Worm (Caenorhabditis elegans) whole organism, L1 larva: Measurements from ENCODE around the gene pax-2.

Source experiments
- C04F5.9 ChIP-seq: sonication (generic microtip); optimal IDR thresholded peaks from 2 replicates; lab custom pipeline; 2016; ENCODE audit warnings: missing genetic modification characterization, missing compliant biosample characterization
- F16B12.6 ChIP-seq: fragments of 150-350 bp; optimal IDR thresholded peaks from 2 replicates; lab custom pipeline; 2014; ENCODE audit warnings: missing biosample characterization, missing genetic modification characterization
- Y116A8C.19 ChIP-seq: sonication (generic microtip); optimal IDR thresholded peaks from 2 replicates; lab custom pipeline; 2016; ENCODE audit warnings: missing compliant biosample characterization, missing genetic modification characterization, borderline replicate concordance
- aly-2 ChIP-seq: fragments of 150-350 bp; optimal IDR thresholded peaks from 2 replicates; lab custom pipeline; 2014; ENCODE audit warnings: missing biosample characterization, missing genetic modification characterization
- ama-1 ChIP-seq: fragments of 150-350 bp; optimal IDR thresholded peaks from 2 replicates; lab custom pipeline; 2014
- ceh-8 ChIP-seq: fragments of 200-800 bp; sonication (Bioruptor generic); optimal IDR thresholded peaks from 2 replicates; lab custom pipeline; 2018; ENCODE audit warnings: mild to moderate bottlenecking, missing genetic modification characterization, moderate library complexity, missing compliant biosample characterization
- ceh-90 ChIP-seq: sonication (generic microtip); optimal IDR thresholded peaks from 2 replicates; lab custom pipeline; 2016; ENCODE audit warnings: missing genetic modification characterization, missing compliant biosample characterization
- ces-1 ChIP-seq: fragments of 150-350 bp; optimal IDR thresholded peaks from 2 replicates; lab custom pipeline; 2014; ENCODE audit warnings: missing biosample characterization, missing genetic modification reagents, missing genetic modification characterization
- dsc-1 ChIP-seq: sonication (generic microtip); optimal IDR thresholded peaks from 2 replicates; lab custom pipeline; 2016; ENCODE audit warnings: mild to moderate bottlenecking, missing genetic modification characterization, missing compliant biosample characterization
- efl-3 ChIP-seq: fragments of 200-800 bp; sonication (Bioruptor generic); optimal IDR thresholded peaks from 2 replicates; lab custom pipeline; 2018; ENCODE audit warnings: mild to moderate bottlenecking, missing genetic modification characterization, missing compliant biosample characterization
- elt-2 ChIP-seq: sonication (generic microtip); optimal IDR thresholded peaks from 2 replicates; lab custom pipeline; 2016; ENCODE audit warnings: missing genetic modification characterization, mild to moderate bottlenecking, inconsistent platforms, missing compliant biosample characterization, missing genetic modification reagents
- fkh-8 ChIP-seq: sonication (generic microtip); optimal IDR thresholded peaks from 2 replicates; lab custom pipeline; 2016; ENCODE audit warnings: mild to moderate bottlenecking, missing genetic modification characterization, missing compliant biosample characterization
- fos-1 ChIP-seq: fragments of 150-350 bp; optimal IDR thresholded peaks from 2 replicates; lab custom pipeline; 2014; ENCODE audit warnings: missing biosample characterization, missing genetic modification characterization
- grh-1 ChIP-seq: fragments of 200-800 bp; sonication (Bioruptor generic); IDR thresholded peaks from 2 replicates; pipeline ENCODE4 v1.3.6; 2022; ENCODE audit warnings: missing genetic modification reagents, missing genetic modification characterization, missing compliant biosample characterization
- isw-1 ChIP-seq: fragments of 200-800 bp; sonication (Bioruptor generic); IDR thresholded peaks from 2 replicates; pipeline ENCODE4 v1.3.6; 2022; ENCODE audit warnings: missing genetic modification characterization, missing compliant biosample characterization
- jun-1 ChIP-seq: fragments of 150-350 bp; optimal IDR thresholded peaks from 2 replicates; lab custom pipeline; 2014; ENCODE audit warnings: missing biosample characterization, missing genetic modification reagents, missing genetic modification characterization
- lin-13 ChIP-seq: fragments of 150-350 bp; optimal IDR thresholded peaks from 2 replicates; lab custom pipeline; 2014; ENCODE audit warnings: missing biosample characterization, missing genetic modification reagents, missing genetic modification characterization
- lin-14 ChIP-seq: fragments of 200-800 bp; sonication (Bioruptor generic); optimal IDR thresholded peaks from 2 replicates; lab custom pipeline; 2018; ENCODE audit warnings: mild to moderate bottlenecking, missing genetic modification characterization, moderate library complexity, missing compliant biosample characterization
- lin-35 ChIP-seq, 2 experiments: fragments of 150-350 bp; optimal IDR thresholded peaks; 2 replicates each; lab custom pipeline; 2014; ENCODE audit warnings: missing biosample characterization in 2 of 2, missing genetic modification characterization in 2 of 2, missing genetic modification reagents in 2 of 2
- lin-39 ChIP-seq: fragments of 150-350 bp; optimal IDR thresholded peaks from 2 replicates; lab custom pipeline; 2014; ENCODE audit warnings: missing biosample characterization, missing genetic modification reagents, missing genetic modification characterization
- lsy-2 ChIP-seq, 2 experiments: fragments of 150-350 bp; optimal IDR thresholded peaks; 2 replicates each; lab custom pipeline; 2014; ENCODE audit warnings: missing biosample characterization in 2 of 2, missing genetic modification characterization in 2 of 2
- mdl-1 ChIP-seq, 2 experiments: fragments of 150-350 bp; optimal IDR thresholded peaks; 2 replicates each; lab custom pipeline; 2014 to 2017; ENCODE audit warnings: missing biosample characterization in 2 of 2, missing genetic modification characterization in 2 of 2, inconsistent platforms in 1 of 2
- mef-2 ChIP-seq: fragments of 150-350 bp; optimal IDR thresholded peaks from 2 replicates; lab custom pipeline; 2014; ENCODE audit warnings: missing biosample characterization, missing genetic modification characterization
- nhr-19 ChIP-seq: fragments of 200-800 bp; sonication (Bioruptor generic); conservative IDR thresholded peaks from 2 replicates; pipeline ENCODE4 v1.3.6; 2022; ENCODE audit warnings: missing genetic modification characterization, missing compliant biosample characterization
- nhr-28 ChIP-seq: fragments of 150-350 bp; optimal IDR thresholded peaks from 2 replicates; lab custom pipeline; 2014; ENCODE audit warnings: missing biosample characterization, missing genetic modification characterization
- nhr-47 ChIP-seq: sonication (generic microtip); optimal IDR thresholded peaks from 2 replicates; lab custom pipeline; 2016; ENCODE audit warnings: mild to moderate bottlenecking, missing genetic modification characterization, moderate library complexity, missing compliant biosample characterization
- nhr-76 ChIP-seq: sonication (generic microtip); optimal IDR thresholded peaks from 2 replicates; lab custom pipeline; 2017; ENCODE audit warnings: missing biosample characterization, missing genetic modification characterization
- nhr-77 ChIP-seq: fragments of 150-350 bp; optimal IDR thresholded peaks from 2 replicates; lab custom pipeline; 2014; ENCODE audit warnings: missing biosample characterization, missing genetic modification characterization
- nhr-84 ChIP-seq: sonication (generic microtip); optimal IDR thresholded peaks from 2 replicates; lab custom pipeline; 2017; ENCODE audit warnings: missing biosample characterization, missing genetic modification characterization
- nhr-90 ChIP-seq: sonication (generic microtip); optimal IDR thresholded peaks from 2 replicates; lab custom pipeline; 2016; ENCODE audit warnings: mild to moderate bottlenecking, missing genetic modification characterization, missing compliant biosample characterization; ENCODE audit not compliant: poor library complexity
- pqm-1 ChIP-seq: sonication (generic microtip); optimal IDR thresholded peaks from 3 replicates; lab custom pipeline; 2017; ENCODE audit warnings: missing biosample characterization, missing genetic modification characterization
- rnt-1 ChIP-seq: sonication (generic microtip); optimal IDR thresholded peaks from 2 replicates; lab custom pipeline; 2016; ENCODE audit warnings: mild to moderate bottlenecking, missing genetic modification characterization, moderate library complexity, missing compliant biosample characterization
- snu-23 ChIP-seq: sonication (generic microtip); optimal IDR thresholded peaks from 2 replicates; lab custom pipeline; 2016; ENCODE audit warnings: missing genetic modification characterization, missing compliant biosample characterization
- sox-4 ChIP-seq: sonication (generic microtip); optimal IDR thresholded peaks from 2 replicates; lab custom pipeline; 2016; ENCODE audit warnings: missing genetic modification characterization, missing compliant biosample characterization
- sptf-1 ChIP-seq: fragments of 150-350 bp; optimal IDR thresholded peaks from 2 replicates; lab custom pipeline; 2014; ENCODE audit warnings: missing biosample characterization, missing genetic modification characterization
- sup-37 ChIP-seq: fragments of 200-800 bp; sonication (Bioruptor generic); optimal IDR thresholded peaks from 2 replicates; lab custom pipeline; 2018; ENCODE audit warnings: mild to moderate bottlenecking, missing genetic modification characterization, missing compliant biosample characterization
- tbx-2 ChIP-seq: sonication (generic microtip); optimal IDR thresholded peaks from 2 replicates; lab custom pipeline; 2016; ENCODE audit warnings: missing genetic modification characterization, missing compliant biosample characterization
- unc-30 ChIP-seq: sonication (generic microtip); optimal IDR thresholded peaks from 2 replicates; lab custom pipeline; 2017; ENCODE audit warnings: missing biosample characterization, missing genetic modification characterization
- unc-86 ChIP-seq: sonication (generic microtip); optimal IDR thresholded peaks from 2 replicates; lab custom pipeline; 2016; ENCODE audit warnings: missing genetic modification characterization, missing compliant biosample characterization
- xbp-1 ChIP-seq: sonication (generic microtip); optimal IDR thresholded peaks from 2 replicates; lab custom pipeline; 2016; ENCODE audit warnings: missing genetic modification characterization, missing compliant biosample characterization
- zip-4 ChIP-seq: fragments of 200-800 bp; sonication (Bioruptor generic); optimal IDR thresholded peaks from 2 replicates; lab custom pipeline; 2018; ENCODE audit warnings: mild to moderate bottlenecking, missing genetic modification characterization, moderate library complexity, missing compliant biosample characterization
- ztf-4 ChIP-seq: fragments of 150-350 bp; optimal IDR thresholded peaks from 2 replicates; lab custom pipeline; 2014; ENCODE audit warnings: missing biosample characterization, missing genetic modification characterization

Gene pax-2

ce11 chrIV:4235315-4236024, 31.3 kb upstream of the pax-2 start, which contains the start of the genes zipt-2.2 and dpy-13:
Gene zipt-2.2, minus strand, starts transcription at chrIV:4235365.
Gene dpy-13, plus strand, starts transcription at chrIV:4235614.
- TF ChIP-seq sox-4 (tag; lab: Kevin White, UChicago), result no peak
- TF ChIP-seq, all 84 proteins: peak for 0

ce11 chrIV:4227917-4228316, 23.7 kb upstream of the pax-2 start, which contains the start of gene srbc-70:
Gene srbc-70, minus strand, starts transcription at chrIV:4228017.
- no peak for TF ChIP-seq rnt-1 (tag; lab: Kevin White, UChicago)
- TF ChIP-seq C04F5.9 (tag; lab: Kevin White, UChicago), result no peak
- no peak for TF ChIP-seq nhr-28
- TF ChIP-seq nhr-77 (tag; lab: Kevin White, UChicago), result no peak
- TF ChIP-seq unc-86 (tag; lab: Kevin White, UChicago), result no peak
- no peak for TF ChIP-seq sptf-1 (tag; lab: Kevin White, UChicago)
- no peak for TF ChIP-seq lin-14
- TF ChIP-seq efl-3 (GFP tag; lab: Kevin White, UChicago), result no peak
- no peak for TF ChIP-seq mef-2 (tag; lab: Kevin White, UChicago)
- no peak for TF ChIP-seq F16B12.6 (tag; lab: Kevin White, UChicago)
- no peak for TF ChIP-seq fos-1 (tag; lab: Kevin White, UChicago)
- no peak for TF ChIP-seq xbp-1 (tag; lab: Kevin White, UChicago)
- TF ChIP-seq sup-37 (GFP tag; lab: Kevin White, UChicago), result no peak
- no peak for TF ChIP-seq nhr-76 (tag; lab: Kevin White, UChicago)
- TF ChIP-seq dsc-1 (tag; lab: Kevin White, UChicago), result no peak
- TF ChIP-seq ztf-4, result no peak
- TF ChIP-seq ces-1, result no peak
- TF ChIP-seq Y116A8C.19 (tag; lab: Kevin White, UChicago), result no peak

ce11 chrIV:4225851-4226250, 21.7 kb upstream of the pax-2 start, which contains the start of gene srbc-71:
Gene srbc-71, minus strand, starts transcription at chrIV:4225951.
- TF ChIP-seq fkh-8 (tag; lab: Kevin White, UChicago) (peak; percentile 3), lin-13 (GFP tag; lab: Kevin White, UChicago) (no peak), jun-1 (no peak)

- no peak for TF ChIP-seq ceh-90 (tag; lab: Kevin White, UChicago)
- TF ChIP-seq, all 84 proteins: peak for 0
These were observed 15.8 kb upstream of the pax-2 start, which contains the start of gene F30B5.11 for ce11 chrIV:4219983-4220382. Gene F30B5.11, minus strand, starts transcription at chrIV:4220083.

ce11 chrIV:4218276-4218675, 14.1 kb upstream of the pax-2 start:
- TF ChIP-seq ceh-8 (no peak), ama-1 (lab: Kevin White, UChicago) (peak; percentile 17), aly-2 (peak; percentile 29)

- TF ChIP-seq mdl-1 (tag; optimal IDR thresholded peaks at IDR 0.05; lab: Kevin White, UChicago) (peak in 1 of 2 experiments; percentile 88), tbx-2 (tag; lab: Kevin White, UChicago) (peak; percentile 27), lin-35 (GFP tag; optimal IDR thresholded peaks at IDR 0.05; lab: Kevin White, UChicago) (peak in 1 of 2 experiments; percentile 49), lsy-2 (tag; optimal IDR thresholded peaks at IDR 0.05; lab: Kevin White, UChicago) (peak; percentile 14 to 44), zip-4 (no peak), ceh-90 (tag; lab: Kevin White, UChicago) (no peak), pqm-1 (no peak), nhr-84 (tag; lab: Kevin White, UChicago) (no peak), xbp-1 (tag; lab: Kevin White, UChicago) (no peak), unc-86 (tag; lab: Kevin White, UChicago) (no peak), snu-23 (GFP tag; lab: Kevin White, UChicago) (peak; percentile 19), nhr-19 (GFP tag; lab: Robert Waterston, UW) (peak; percentile 72), nhr-90 (peak; percentile 58), unc-30 (tag; lab: Kevin White, UChicago) (no peak), grh-1 (peak; percentile 35; the same call in 1 of the 2 replicates), lin-39 (no peak), nhr-47 (tag; lab: Kevin White, UChicago) (peak; percentile 31), elt-2 (tag; lab: Kevin White, UChicago) (peak; percentile 27), isw-1 (GFP tag; lab: Robert Waterston, UW) (no peak)
These were observed 12.1 kb upstream of the pax-2 start for ce11 chrIV:4216099-4216894.
